Worm (Caenorhabditis elegans) whole organism, L4/young adult: ENCODE data around the gene dro-1.

Source experiments
- W03F9.2 ChIP-seq: fragments of 150-350 bp; optimal IDR thresholded peaks from 2 replicates; lab custom pipeline; 2014; ENCODE audit warnings: missing biosample characterization, missing genetic modification characterization
- dao-5 ChIP-seq: sonication (generic microtip); optimal IDR thresholded peaks from 2 replicates; lab custom pipeline; 2016; ENCODE audit warnings: missing genotype, missing genetic modification characterization, moderate library complexity, missing compliant biosample characterization
- him-1 ChIP-seq: sonication (generic microtip); optimal IDR thresholded peaks from 2 replicates; lab custom pipeline; 2016; ENCODE audit warnings: missing genotype, missing genetic modification reagents, missing genetic modification characterization, missing compliant biosample characterization

The dro-1 gene

DNA sequence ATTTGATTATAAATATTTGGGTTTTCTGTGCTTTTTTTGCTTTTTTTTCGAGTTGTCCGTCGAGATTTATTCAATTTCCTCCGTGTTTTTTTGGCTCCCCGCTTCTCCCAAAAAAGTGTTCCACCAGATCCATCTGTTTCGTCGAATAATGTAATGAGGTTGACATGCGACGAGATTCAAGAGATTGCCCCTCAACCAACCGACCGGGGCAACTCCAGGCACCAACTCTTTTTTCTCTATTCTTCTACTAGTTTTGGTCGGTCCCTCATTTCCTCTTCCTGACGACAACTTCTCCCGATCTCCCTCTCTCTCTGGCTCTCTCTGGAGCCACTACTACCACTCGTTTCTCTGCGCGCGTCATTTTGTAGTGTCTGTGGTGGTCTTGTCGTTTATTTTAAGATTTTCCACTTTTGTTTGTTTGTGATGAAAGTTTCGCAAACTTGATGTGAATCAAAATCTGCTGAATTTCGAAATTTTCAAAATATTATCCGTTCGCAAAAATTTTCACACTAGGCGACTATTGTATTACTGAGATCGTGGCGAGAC is 5.4 kb downstream of the dro-1 start:
- TF ChIP-seq him-1: no peak
- no peak for TF ChIP-seq W03F9.2
- no peak for TF ChIP-seq dao-5

DNA sequence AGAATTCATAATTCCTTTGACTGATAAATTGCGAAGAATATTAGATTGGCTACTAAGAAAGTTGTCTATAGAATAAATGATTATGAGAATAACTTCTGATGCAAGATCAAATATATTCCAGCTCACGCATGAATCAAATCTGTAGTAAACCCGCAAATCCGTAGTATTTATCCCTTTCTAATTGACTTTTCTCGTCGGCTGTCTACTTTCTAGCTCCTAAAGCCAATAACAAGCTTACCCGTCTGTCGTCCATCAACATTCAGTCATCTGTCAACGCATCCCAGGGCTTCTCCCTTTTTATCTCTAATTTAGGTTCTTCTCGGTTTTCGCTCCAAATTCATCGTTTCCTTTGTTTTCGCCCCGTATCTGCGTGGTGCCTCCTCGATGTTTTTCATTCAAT is 6.4 kb downstream of the dro-1 start:
- TF ChIP-seq him-1: no peak
- TF ChIP-seq W03F9.2: no peak
- TF ChIP-seq dao-5: no peak

DNA sequence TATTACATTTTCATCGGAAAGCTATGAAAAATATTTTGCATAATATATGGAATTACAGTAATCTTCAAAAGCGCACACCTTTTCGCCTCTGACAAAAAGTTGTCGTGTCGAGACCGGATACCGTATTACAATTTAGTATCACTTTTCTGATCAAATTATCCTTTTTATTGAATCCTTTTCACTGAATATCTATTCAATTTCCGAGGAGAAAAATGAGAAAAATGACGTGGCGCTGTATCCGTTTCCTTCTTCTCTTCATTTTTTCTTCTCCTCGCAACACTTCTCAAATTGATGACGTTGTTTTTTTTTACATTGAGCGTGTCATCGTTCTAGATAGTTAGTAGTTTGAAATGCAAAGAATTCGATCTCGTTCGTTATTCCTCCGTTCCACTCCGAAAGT is 8.5 kb downstream of the dro-1 start:
- TF ChIP-seq dao-5 (no peak), him-1 (no peak), W03F9.2 (no peak)

DNA sequence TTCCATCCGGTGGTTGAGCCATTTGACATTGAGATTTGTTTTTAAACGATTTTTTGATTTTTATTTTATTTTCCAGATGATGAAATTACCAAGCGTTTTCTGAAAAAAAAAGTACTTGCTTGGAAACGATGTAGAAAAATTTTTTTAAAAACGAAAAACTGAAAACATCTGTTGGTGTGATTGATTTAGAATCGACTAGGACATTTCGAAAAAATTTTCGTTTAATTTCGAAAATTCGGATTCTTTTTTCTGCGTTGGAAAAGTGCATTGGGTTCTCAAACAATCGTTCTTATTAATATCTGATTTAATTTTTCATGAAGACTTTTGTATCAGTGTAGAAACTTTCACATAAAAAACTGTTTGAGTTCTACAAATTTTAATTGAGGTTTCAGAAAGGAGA is 16.8 kb downstream of the dro-1 start, which contains the start of gene F53A2.9:
F53A2.9 (minus strand) TSS at position 101 of the 400 bp plus-strand sequence.
- TF ChIP-seq him-1 (no peak), W03F9.2 (no peak), dao-5 (no peak)

DNA sequence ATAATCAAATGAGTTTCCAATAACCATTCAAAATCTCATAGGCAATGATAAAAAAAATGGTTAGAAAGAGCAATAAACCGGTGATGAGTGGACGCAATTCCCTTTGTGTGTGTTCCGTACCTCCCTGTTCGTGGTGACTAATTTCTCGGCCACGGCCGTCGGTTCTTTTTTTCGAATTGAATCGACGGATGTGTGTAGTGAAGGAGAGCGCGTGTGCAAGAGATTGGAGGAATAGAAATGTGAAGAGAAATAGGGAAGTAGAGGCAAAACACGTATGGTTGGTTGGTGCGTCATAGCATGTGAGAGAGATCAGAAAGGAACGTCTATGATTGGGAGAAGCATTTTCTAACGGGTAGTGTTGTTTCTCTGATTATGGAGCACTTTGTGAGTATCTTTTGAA is 17.4 kb downstream of the dro-1 start:
- TF ChIP-seq W03F9.2 (peak; percentile 28), him-1 (no peak)

DNA sequence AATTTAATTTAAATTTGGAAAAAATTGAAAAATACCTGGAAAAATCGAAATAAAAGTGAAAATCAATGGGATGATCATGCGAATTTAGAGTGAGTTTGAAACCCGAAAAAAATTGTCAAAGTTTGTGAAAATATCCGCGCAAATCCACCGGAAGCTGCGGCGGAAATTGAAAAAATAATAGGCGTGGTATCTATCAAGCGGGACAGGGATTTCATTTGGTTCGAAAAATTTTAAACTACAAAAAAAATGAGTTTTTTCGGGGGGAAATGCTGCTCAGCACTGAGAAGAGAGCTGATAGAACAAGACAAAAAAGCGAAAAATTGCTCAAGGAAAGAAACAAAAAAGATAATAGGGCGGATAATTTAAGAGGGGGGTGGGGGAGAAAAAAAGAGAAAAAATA is 28.5 kb downstream of the dro-1 start, which contains the start of gene T03F6.9:
T03F6.9 (minus strand) TSS at position 101 of the 400 bp plus-strand sequence.
- TF ChIP-seq him-1 (no peak), W03F9.2 (no peak), dao-5 (no peak)

DNA sequence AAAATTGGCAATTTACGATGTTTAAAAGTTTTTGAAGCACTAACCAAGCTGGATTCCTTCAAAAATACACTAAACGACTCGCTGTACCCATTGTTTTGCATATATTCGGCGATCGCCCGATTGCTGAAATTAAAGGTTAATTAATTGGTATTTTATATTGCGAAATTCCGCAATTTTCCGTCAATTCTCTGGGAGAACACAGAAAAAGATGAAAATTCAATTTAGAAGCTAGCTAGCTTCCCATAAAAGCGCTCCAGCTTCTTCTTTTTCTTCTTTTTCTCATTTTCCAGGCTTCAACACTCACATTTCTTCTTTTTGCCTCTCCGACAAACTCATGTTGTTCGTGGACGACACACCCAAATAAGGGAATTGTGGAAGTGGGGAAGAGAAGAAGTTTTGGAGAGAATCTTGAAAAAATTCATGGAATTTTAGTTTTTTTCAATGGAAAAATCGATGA is 33.8 kb downstream of the dro-1 start, which contains the start of gene lis-1:
lis-1 (minus strand) TSS at position 407 of the 457 bp plus-strand sequence.
- TF ChIP-seq W03F9.2 (no peak), dao-5 (no peak), him-1 (no peak)

DNA sequence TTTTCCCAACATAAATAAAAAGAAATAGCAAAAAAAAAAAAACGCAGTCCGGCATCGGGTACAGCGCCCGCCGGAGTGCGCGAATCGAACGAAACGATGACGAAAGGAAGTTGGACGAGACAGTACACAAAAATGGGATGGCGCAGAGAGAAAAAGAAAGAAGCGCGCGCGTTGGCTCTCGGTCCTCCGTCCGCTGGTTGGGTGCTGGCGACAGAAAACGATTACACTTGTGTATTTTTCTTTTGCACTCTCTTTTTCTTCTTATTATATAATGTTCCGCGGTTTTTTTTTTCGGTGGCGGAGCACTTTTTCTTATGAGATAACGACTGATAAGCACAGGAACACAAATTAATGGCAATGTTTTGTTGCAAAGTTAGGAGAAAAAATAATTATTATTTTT is 34.8 kb downstream of the dro-1 start:
- TF ChIP-seq dao-5: no peak
- no peak for TF ChIP-seq him-1
- peak; percentile 20 for TF ChIP-seq W03F9.2

DNA sequence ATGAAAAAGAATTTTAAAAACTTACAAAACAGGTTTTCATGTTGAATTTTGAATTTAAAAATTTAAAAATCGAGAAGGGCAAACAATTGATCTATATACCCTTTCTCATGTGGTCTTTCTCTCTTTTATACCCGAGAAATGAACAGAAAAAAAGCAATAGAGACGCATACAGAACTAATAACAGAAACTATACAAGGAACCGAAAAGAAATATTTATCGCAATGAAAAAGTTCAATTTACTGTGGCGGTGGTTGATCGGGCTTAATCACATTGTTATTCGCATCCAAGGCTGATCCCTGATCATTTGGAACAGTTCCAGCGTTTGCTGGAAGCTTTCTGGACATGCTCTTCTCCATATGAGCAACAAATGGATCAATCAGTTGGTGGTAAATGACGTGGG is 35.8 kb downstream of the dro-1 start, which contains the start of gene T03F6.10:
T03F6.10 (minus strand) TSS at position 101 of the 400 bp plus-strand sequence.
- no peak for TF ChIP-seq W03F9.2
- TF ChIP-seq him-1: no peak
- TF ChIP-seq dao-5: no peak

DNA sequence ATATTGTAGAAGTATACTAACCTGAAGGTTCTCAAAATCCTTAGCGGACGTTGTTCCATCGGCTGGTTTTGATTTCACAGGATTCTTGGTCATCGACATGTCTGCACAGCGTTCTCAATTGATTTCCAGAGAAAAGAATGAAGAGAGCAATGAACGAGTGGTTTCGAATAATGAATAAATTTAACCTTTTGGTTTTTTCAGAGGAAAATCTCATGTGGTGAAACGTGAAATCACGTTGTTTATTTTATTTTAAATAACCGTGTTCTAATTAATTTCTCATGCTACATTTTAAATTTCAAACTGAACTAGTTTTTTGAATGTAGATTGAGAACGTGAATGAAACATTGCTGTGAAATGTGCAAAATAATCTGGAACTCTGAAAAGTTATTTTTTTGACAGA is 37.7 kb downstream of the dro-1 start, which contains the start of gene T03F6.6:
T03F6.6 (minus strand) TSS at position 101 of the 400 bp plus-strand sequence.
- TF ChIP-seq him-1 (no peak), W03F9.2 (no peak), dao-5 (no peak)

DNA sequence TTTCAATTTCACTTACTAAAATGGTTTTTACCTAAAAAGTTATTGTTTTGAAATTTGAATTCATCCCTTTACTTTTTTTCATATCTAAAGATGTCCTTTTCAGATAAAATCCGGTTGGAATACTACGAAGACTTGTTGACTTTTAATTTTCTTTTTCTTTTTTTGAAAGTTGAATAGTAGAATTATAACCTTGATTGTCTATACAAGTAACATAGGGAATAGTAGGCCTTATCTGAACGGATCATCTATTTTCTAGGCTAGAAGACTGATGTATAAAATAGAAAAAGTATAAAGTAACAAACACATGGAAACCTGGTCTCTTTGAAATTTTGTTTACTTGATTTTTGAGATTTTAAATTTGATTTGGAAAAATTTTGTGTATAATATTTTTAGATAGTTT is 38.4 kb downstream of the dro-1 start:
- no peak for TF ChIP-seq W03F9.2
- TF ChIP-seq dao-5: no peak
- TF ChIP-seq him-1: no peak

DNA sequence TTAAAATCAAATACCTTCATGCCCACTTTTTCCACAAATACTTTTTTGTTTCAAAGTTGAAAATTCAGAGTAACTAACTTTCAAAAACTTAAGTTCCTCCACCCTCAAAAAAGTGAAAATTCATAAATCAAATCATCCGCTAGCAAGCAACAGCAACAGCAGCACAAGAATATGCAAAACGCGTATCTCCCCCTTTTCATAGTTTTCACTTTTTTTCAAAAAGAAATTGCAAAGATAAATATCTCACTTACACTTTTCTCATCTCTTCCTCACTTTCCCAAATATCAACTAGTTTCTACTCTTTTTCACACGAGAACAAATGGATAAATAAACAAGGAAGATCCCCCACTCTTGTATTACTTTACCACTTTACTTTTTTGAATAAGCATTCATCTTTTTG is 39.2 kb downstream of the dro-1 start:
- TF ChIP-seq W03F9.2: no peak
- no peak for TF ChIP-seq him-1
- TF ChIP-seq dao-5: no peak

DNA sequence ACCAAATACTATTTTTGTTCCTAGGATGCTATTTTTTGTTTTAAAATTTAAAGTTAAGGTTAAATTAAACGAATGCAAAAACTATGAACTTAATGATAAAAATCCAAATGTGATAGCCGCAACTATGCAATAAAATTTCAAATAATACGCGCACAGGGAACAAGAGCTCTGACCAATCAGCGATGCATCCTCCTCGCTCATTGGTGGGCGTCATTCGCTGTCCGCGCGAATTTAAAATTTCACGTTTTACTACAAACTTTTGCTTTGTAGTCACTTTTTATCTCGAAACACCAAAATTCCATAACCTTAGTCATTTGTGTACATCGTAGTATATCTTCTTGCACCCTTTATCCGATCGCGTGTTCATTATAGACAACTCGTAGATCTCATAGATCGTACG is 40.7 kb downstream of the dro-1 start:
- no peak for TF ChIP-seq W03F9.2
- no peak for TF ChIP-seq him-1
- no peak for TF ChIP-seq dao-5

DNA sequence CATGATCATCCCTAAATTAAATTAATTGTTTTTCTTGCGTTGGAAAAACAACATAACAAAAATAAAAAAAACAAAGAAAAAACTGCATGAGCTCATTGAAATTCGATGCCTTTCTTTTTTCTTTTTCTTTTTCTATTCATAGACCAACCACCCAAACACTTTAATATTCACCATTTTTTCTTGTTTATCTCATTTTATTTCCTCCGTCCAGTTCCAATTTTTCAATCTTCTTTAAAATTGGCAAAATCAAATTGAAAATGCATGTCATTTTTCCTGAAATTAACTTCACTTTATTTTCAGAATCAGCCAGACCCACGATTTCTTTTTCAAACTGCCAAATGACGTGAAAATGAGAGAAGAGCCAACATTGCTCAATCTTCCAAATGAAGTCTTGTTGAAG is 43.4 kb downstream of the dro-1 start, which contains the start of gene T03F6.4:
T03F6.4 (plus strand) TSS at position 301 of the 400 bp plus-strand sequence.
- no peak for TF ChIP-seq him-1

DNA sequence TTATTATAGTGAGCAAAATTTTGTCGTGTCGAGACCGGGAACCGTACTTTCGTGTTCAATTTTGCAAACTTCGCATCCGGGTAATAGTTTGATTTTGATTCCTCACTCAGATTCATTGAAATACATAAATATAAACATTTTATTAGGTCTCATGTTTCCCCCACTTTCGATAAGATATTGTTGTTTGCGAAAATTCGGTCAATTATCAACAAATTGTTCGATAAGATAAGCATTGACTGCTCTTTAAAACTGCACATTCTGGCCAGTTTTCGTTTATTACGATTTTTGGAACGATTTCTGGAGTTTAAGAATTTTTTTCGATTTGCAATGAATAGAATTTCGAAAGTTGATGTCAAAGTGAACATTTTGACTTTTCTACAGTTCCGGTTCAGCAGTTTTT is 46.1 kb downstream of the dro-1 start:
- TF ChIP-seq W03F9.2: no peak

DNA sequence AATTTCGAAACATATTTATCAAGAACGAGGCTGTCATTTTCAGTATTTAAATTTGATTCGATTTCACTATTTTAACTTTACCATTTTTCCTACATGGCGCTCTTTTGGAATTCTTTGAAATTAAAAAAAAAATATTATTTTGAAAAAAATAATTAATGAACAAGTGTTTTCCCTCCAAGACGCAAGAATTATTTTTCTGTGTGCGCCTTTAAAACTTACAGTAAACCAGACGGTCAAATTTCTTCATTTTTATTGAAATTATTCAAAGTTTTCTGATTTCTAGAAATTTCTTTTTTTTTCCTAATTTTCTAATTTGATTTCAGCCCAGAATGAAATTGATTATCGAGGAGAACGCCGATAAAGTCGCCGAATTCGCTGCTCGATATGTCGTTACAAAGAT is 46.6 kb downstream of the dro-1 start, which contains the start of gene T03F6.3:
T03F6.3 (plus strand) TSS at position 318 of the 400 bp plus-strand sequence.
- TF ChIP-seq dao-5: no peak
- TF ChIP-seq W03F9.2: no peak
- TF ChIP-seq him-1: no peak

DNA sequence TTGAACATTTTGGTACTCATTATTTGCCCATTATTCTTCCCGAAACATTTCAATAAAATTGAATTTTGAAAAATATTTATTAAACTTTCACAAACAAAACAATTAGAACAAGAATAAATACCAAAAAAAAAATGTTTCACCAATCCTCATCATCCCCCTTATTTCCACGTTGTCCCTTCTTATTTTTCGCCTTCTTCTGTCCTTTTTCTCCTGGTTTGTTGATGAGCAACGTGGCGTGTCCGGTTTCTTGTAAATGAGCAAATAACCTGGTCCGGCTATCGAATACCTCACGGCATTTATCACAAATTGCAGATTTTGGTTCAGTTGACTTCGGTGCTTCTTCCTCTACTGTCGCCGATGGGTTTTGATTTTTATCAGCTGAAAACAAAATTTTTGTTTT is 48.3 kb downstream of the dro-1 start:
- TF ChIP-seq W03F9.2 (no peak), him-1 (no peak), dao-5 (no peak)
